Worm (Caenorhabditis elegans): Measurements from ENCODE around the gene W08F4.3.
"Not testable (repeated sequence)": the region's sequence is repeated elsewhere in the genome, so short reads cannot be mapped to it uniquely, and the experiment has no call there.

The W08F4.3 gene

DNA sequence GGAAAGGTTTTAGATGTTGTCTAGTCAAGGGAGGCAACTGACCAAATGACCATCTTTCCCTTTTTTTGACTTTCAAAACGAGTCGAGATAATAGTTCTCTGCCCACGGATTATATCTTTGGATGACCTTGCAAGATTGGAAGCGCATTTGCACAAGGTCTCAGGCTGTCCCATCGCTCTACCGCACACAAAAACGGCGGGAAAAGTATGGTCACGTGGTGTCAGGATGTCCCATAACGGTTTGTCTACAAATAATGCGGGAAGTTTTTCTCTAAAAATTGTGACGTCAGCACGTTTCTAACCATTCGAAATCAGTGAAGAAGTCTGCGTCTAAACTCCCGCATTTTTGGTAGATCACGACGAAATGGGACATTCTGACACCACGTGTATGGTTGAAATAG is 27.9 kb downstream of the W08F4.3 start, which contains the start of gene W04H10.6:
Gene W04H10.6, minus strand, starts transcription at position 101 of the 400 bp plus-strand sequence.
- no peak for TF ChIP-seq unc-39 (tag; optimal IDR thresholded peaks at IDR 0.05)
- peak; percentile 22 for TF ChIP-seq nhr-25 (tag; optimal IDR thresholded peaks at IDR 0.05)

DNA sequence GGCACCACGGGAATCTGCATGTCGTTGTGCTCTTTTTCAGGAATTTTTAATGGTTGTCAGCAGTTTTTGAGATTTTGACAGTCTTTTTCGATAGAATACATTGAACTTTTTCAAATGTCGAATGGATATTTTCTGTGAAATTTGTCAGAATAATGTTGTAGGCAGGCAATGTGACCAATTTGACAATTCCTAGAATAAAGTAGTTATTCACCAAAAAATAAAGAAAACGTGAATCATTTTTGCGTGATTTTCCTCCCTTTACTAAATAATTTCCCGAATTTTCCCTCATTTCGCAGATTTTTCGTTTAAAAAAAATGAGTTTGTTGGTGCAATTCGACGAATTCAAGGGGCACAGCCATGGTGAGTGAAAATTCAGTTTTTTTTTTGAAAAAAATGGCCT is 28.4 kb downstream of the W08F4.3 start, which contains the start of gene W04H10.1:
Gene W04H10.1, plus strand, starts transcription at position 301 of the 400 bp plus-strand sequence.
- TF ChIP-seq jun-1 (tag; optimal IDR thresholded peaks at IDR 0.05) (no peak), lsy-12 (tag; optimal IDR thresholded peaks at IDR 0.05) (no peak), nhr-77 (tag; optimal IDR thresholded peaks at IDR 0.05) (no peak), pqm-1 (tag; optimal IDR thresholded peaks at IDR 0.05) (no peak), fkh-10 (GFP tag; optimal IDR thresholded peaks at IDR 0.05) (no peak), ztf-11 (tag; optimal IDR thresholded peaks at IDR 0.05) (no peak), fos-1 (tag; optimal IDR thresholded peaks at IDR 0.05) (no peak), zag-1 (tag; optimal IDR thresholded peaks at IDR 0.05) (no peak), ceh-16 (tag; optimal IDR thresholded peaks at IDR 0.05) (no peak), pha-4 (tag; optimal IDR thresholded peaks at IDR 0.05) (no peak), mml-1 (tag; optimal IDR thresholded peaks at IDR 0.05) (no peak), lin-15B (tag; optimal IDR thresholded peaks at IDR 0.05) (no peak), elt-2 (tag; optimal IDR thresholded peaks at IDR 0.05) (no peak), egl-27 (tag; optimal IDR thresholded peaks at IDR 0.05) (no peak), sea-2 (GFP tag; optimal IDR thresholded peaks at IDR 0.05) (no peak), elt-3 (tag; optimal IDR thresholded peaks at IDR 0.05) (no peak), eor-1 (tag; optimal IDR thresholded peaks at IDR 0.05) (no peak), aly-2 (tag; optimal IDR thresholded peaks at IDR 0.05) (no peak), ceh-28 (tag; optimal IDR thresholded peaks at IDR 0.05) (no peak)

DNA sequence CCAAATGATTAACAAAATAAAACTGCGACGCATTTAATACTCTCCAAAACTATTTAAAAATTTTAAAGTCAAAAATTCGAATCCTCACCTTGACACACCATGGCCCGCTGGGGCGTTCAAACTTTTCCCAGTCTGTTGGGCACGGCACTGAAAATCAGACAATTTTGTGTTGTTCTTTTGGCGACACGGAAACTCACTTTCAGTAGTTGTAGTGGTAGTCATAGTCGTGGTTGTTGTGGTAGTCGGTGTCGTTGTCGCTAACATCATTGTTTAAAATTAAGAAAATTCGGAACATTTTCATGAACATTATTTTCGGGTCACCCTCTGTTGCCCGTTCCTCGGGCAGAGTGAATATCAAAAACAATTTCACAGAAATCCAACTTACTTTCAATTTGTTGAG is 32.0 kb downstream of the W08F4.3 start, which contains the start of gene clec-118:
Gene clec-118, minus strand, starts transcription at position 101 of the 400 bp plus-strand sequence.
- TF ChIP-seq nhr-77, R02D3.7, pqm-1 (tag; optimal IDR thresholded peaks at IDR 0.05): not testable (repeated sequence)

DNA sequence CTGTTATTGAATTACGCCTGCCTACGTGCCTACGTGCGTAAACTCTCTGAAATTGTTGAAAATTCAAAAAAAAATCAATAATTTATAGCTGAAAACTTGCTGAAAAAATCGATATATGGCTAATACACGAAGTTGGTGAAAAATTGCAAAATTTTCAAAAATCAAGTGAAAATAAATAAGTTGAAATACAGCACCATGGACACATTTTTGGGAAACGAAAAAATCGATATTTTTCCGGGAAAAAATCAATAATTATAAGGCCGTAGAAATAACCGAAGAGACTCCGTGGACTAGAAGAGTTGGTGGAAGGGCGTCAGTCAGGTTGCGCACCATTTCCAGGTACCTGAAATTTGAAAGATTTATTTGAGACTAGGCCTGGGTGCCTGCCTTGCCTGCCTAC is 34.3 kb downstream of the W08F4.3 start:
- TF ChIP-seq ceh-28 (tag; optimal IDR thresholded peaks at IDR 0.05): peak; percentile 84
- TF ChIP-seq nhr-28 (tag; optimal IDR thresholded peaks at IDR 0.05): no peak
- TF ChIP-seq egl-27 (tag; optimal IDR thresholded peaks at IDR 0.05): no peak

DNA sequence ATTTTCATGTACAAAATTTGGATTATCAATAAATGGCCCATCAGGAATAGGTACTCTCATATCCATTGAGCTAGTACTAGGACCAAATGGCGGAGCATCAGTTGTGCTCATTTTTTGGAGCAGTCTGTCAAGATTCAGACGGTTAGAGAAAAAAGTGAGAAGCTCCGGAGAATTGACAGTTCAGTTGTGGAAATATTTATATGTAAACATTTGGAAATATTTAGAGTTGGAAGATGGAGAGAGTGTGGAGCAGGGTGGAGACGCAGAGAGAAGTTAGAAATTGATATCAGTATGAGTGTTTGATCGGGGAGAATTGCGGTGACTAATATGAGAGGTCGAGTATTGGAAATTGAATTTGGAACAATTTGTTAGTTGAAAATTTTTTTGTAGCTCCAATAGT is 40.7 kb downstream of the W08F4.3 start:
- TF ChIP-seq pha-4 (tag; optimal IDR thresholded peaks at IDR 0.05) (peak; percentile 63), egl-27 (tag; optimal IDR thresholded peaks at IDR 0.05) (no peak), elt-2 (tag; optimal IDR thresholded peaks at IDR 0.05) (peak; percentile 64), ceh-82 (tag; optimal IDR thresholded peaks at IDR 0.05) (no peak), nhr-23 (tag; optimal IDR thresholded peaks at IDR 0.05) (no peak), aly-2 (tag; optimal IDR thresholded peaks at IDR 0.05) (no peak), unc-39 (tag; optimal IDR thresholded peaks at IDR 0.05) (no peak), mdl-1 (tag; optimal IDR thresholded peaks at IDR 0.05) (no peak), nhr-76 (tag; optimal IDR thresholded peaks at IDR 0.05) (no peak), nhr-77 (tag; optimal IDR thresholded peaks at IDR 0.05) (no peak), pqm-1 (tag; optimal IDR thresholded peaks at IDR 0.05) (peak; percentile 70), sea-2 (GFP tag; optimal IDR thresholded peaks at IDR 0.05) (no peak), nhr-67 (tag; optimal IDR thresholded peaks at IDR 0.05) (no peak)

DNA sequence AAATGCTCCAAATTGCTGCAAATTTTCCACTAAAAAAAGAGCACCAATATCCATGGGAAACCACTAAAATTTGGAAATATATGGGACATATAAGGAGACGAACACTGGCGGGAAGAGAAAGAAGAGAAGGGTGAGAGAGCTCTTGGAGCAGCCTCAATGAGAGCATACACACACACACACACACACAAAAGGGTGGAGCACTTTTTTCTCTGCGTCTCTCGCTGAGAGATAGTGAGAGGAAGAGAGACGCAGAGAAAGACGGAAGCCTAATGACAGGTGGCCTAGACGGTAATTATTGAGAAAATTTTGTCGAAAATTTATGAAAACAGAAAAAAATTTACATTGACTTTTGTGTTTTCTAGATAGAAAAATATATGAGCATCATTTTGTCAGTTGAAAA is 42.1 kb downstream of the W08F4.3 start:
- TF ChIP-seq pha-4 (tag; optimal IDR thresholded peaks at IDR 0.05): peak; percentile 60
- peak; percentile 50 for TF ChIP-seq lin-39 (tag; optimal IDR thresholded peaks at IDR 0.05)
- peak; percentile 28 for TF ChIP-seq elt-2 (tag; optimal IDR thresholded peaks at IDR 0.05)
- no peak for TF ChIP-seq nhr-25 (tag; optimal IDR thresholded peaks at IDR 0.05)
- TF ChIP-seq ceh-9 (tag; optimal IDR thresholded peaks at IDR 0.05): no peak
- peak; percentile 50 for TF ChIP-seq hmg-11 (tag; optimal IDR thresholded peaks at IDR 0.05)

DNA sequence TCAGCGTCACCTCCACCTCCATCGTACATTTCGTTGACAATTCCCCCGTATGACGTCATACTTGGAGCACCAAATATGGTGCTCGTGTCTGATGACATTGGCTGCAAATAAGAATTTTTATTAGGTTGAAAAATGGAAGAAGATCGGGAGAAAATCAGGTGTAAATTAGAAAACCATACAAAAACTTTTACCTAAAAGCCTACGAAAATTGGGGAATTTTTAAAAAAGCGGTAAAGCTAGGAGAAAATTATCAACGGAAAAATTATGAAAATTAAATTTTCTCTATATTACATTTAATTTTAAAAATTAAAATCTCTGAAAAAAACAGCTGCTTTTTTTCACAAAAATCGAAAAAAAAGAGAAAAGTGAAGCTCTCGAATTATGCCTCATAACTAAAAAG is 44.0 kb downstream of the W08F4.3 start, which contains the start of gene T04B8.5:
Gene T04B8.5, minus strand, starts transcription at position 101 of the 400 bp plus-strand sequence.
- TF ChIP-seq pha-4 (tag; optimal IDR thresholded peaks at IDR 0.05) (no peak), lsy-12 (tag; optimal IDR thresholded peaks at IDR 0.05) (no peak), skn-1 (tag; optimal IDR thresholded peaks at IDR 0.05) (no peak), aly-2 (tag; optimal IDR thresholded peaks at IDR 0.05) (no peak), egl-27 (tag; optimal IDR thresholded peaks at IDR 0.05) (no peak), nhr-77 (tag; optimal IDR thresholded peaks at IDR 0.05) (no peak), ceh-28 (tag; optimal IDR thresholded peaks at IDR 0.05) (no peak), lin-39 (tag; optimal IDR thresholded peaks at IDR 0.05) (no peak), ceh-9 (tag; optimal IDR thresholded peaks at IDR 0.05) (no peak), hmg-11 (tag; optimal IDR thresholded peaks at IDR 0.05) (no peak), tbx-2 (tag; optimal IDR thresholded peaks at IDR 0.05) (no peak), nhr-11 (tag; optimal IDR thresholded peaks at IDR 0.05) (no peak), fkh-10 (GFP tag; optimal IDR thresholded peaks at IDR 0.05) (no peak), nhr-25 (tag; optimal IDR thresholded peaks at IDR 0.05) (no peak), nhr-237 (tag; optimal IDR thresholded peaks at IDR 0.05) (no peak), nhr-67 (tag; optimal IDR thresholded peaks at IDR 0.05) (no peak)

All from whole organism, L3 larva.